Fruit fly (Drosophila melanogaster) whole organism, embryonic: ENCODE results near the gene CG12182.

Experiments
- Atf-2 ChIP-seq: fragments of 200-800 bp; sonication (Bioruptor generic); optimal IDR thresholded peaks from 2 replicates; lab custom pipeline; 2016; ENCODE audit warnings: missing biosample characterization, missing genetic modification characterization
- C15 ChIP-seq: fragments of 200-800 bp; sonication (Bioruptor generic); IDR thresholded peaks from 3 replicates; pipeline ENCODE4 v1.3.6; 2022; ENCODE audit warnings: missing biosample characterization, missing genetic modification characterization
- CG11504 ChIP-seq: fragments of 200-800 bp; sonication (Bioruptor generic); optimal IDR thresholded peaks from 3 replicates; lab custom pipeline; 2019; ENCODE audit warnings: missing biosample characterization, mild to moderate bottlenecking, missing genetic modification characterization, moderate library complexity
- CG14441 ChIP-seq: fragments of 200-800 bp; sonication (Bioruptor generic); IDR thresholded peaks from 2 replicates; pipeline ENCODE4 v1.3.6; 2022; ENCODE audit warnings: missing biosample characterization, missing genetic modification characterization
- CG14667 ChIP-seq: fragments of 200-800 bp; sonication (Bioruptor generic); IDR thresholded peaks from 2 replicates; pipeline ENCODE4 v1.3.6; 2022; ENCODE audit warnings: missing biosample characterization, missing genetic modification characterization
- CG15073 ChIP-seq: fragments of 200-800 bp; sonication (Bioruptor generic); optimal IDR thresholded peaks from 2 replicates; lab custom pipeline; 2016; ENCODE audit warnings: missing biosample characterization, missing genetic modification characterization
- CG15269 ChIP-seq: fragments of 200-800 bp; sonication (Bioruptor generic); optimal IDR thresholded peaks from 2 replicates; lab custom pipeline; 2018; ENCODE audit warnings: missing biosample characterization, mild to moderate bottlenecking, missing genetic modification characterization, moderate library complexity
- CG1602 ChIP-seq: fragments of 200-800 bp; sonication (Bioruptor generic); optimal IDR thresholded peaks from 3 replicates; lab custom pipeline; 2016; ENCODE audit warnings: missing biosample characterization, missing genetic modification characterization
- CG1603 ChIP-seq: fragments of 200-800 bp; sonication (Bioruptor generic); optimal IDR thresholded peaks from 2 replicates; lab custom pipeline; 2019; ENCODE audit warnings: missing biosample characterization, mild to moderate bottlenecking, missing genetic modification characterization, moderate library complexity
- CG18262 ChIP-seq: fragments of 200-800 bp; optimal IDR thresholded peaks from 3 replicates; lab custom pipeline; 2019; ENCODE audit warnings: missing biosample characterization, mild to moderate bottlenecking, missing genetic modification characterization, moderate library complexity
- CG18599 ChIP-seq: fragments of 200-800 bp; sonication (Bioruptor generic); optimal IDR thresholded peaks from 3 replicates; lab custom pipeline; 2017; ENCODE audit warnings: missing biosample characterization, missing genetic modification characterization, mild to moderate bottlenecking, moderate library complexity, missing genetic modification reagents
- CG2678 ChIP-seq: fragments of 200-800 bp; sonication (Bioruptor generic); optimal IDR thresholded peaks from 3 replicates; lab custom pipeline; 2019; ENCODE audit warnings: missing biosample characterization, mild to moderate bottlenecking, missing genetic modification characterization, moderate library complexity
- CG3065 ChIP-seq: fragments of 200-800 bp; sonication (Bioruptor generic); optimal IDR thresholded peaks from 2 replicates; lab custom pipeline; 2016; ENCODE audit warnings: missing biosample characterization, missing genetic modification characterization
- CG32532 ChIP-seq: fragments of 200-800 bp; sonication (Bioruptor generic); IDR thresholded peaks from 2 replicates; pipeline ENCODE4 v1.3.6; 2022; ENCODE audit warnings: missing biosample characterization, missing genetic modification characterization
- CG3281 ChIP-seq: fragments of 200-800 bp; sonication (Bioruptor generic); optimal IDR thresholded peaks from 3 replicates; lab custom pipeline; 2017; ENCODE audit warnings: missing biosample characterization, mild to moderate bottlenecking, missing genetic modification characterization
- CG34376 ChIP-seq: fragments of 200-800 bp; sonication (Bioruptor generic); optimal IDR thresholded peaks from 2 replicates; lab custom pipeline; 2018; ENCODE audit warnings: missing biosample characterization, mild to moderate bottlenecking, missing genetic modification characterization
- CG34422 ChIP-seq: fragments of 200-800 bp; sonication (Bioruptor generic); IDR thresholded peaks from 3 replicates; pipeline ENCODE4 v1.3.6; 2022; ENCODE audit warnings: missing biosample characterization, missing genetic modification characterization
- CG7839 ChIP-seq: fragments of 200-800 bp; sonication (Bioruptor generic); optimal IDR thresholded peaks from 3 replicates; lab custom pipeline; 2018; ENCODE audit warnings: missing biosample characterization, mild to moderate bottlenecking, missing genetic modification characterization, moderate library complexity
- CG8281 ChIP-seq: fragments of 200-800 bp; sonication (Bioruptor generic); optimal IDR thresholded peaks from 2 replicates; lab custom pipeline; 2018; ENCODE audit warnings: missing biosample characterization, mild to moderate bottlenecking, missing genetic modification characterization, moderate library complexity
- Eip74EF ChIP-seq, 2 experiments: fragments of 200-800 bp in 1 of 2; fragments of >200 bp in 1 of 2; sonication (Bioruptor generic) in 1 of 2; optimal IDR thresholded peaks; 2 replicates each; lab custom pipeline; 2017 to 2019; ENCODE audit warnings: missing biosample characterization in 2 of 2, missing genetic modification characterization in 2 of 2, mild to moderate bottlenecking in 1 of 2, moderate library complexity in 1 of 2
- Elba2 ChIP-seq: fragments of 200-800 bp; sonication (Bioruptor generic); optimal IDR thresholded peaks from 3 replicates; lab custom pipeline; 2016; ENCODE audit warnings: missing biosample characterization, missing genetic modification characterization
- Fer1 ChIP-seq: fragments of 200-800 bp; sonication (Bioruptor generic); optimal IDR thresholded peaks from 2 replicates; lab custom pipeline; 2017; ENCODE audit warnings: missing biosample characterization, mild to moderate bottlenecking, missing genetic modification characterization
- H2.0 ChIP-seq: fragments of 200-800 bp; sonication (Bioruptor generic); IDR thresholded peaks from 2 replicates; pipeline ENCODE4 v1.3.6; 2022; ENCODE audit warnings: missing biosample characterization, missing genetic modification characterization
- Hr78 ChIP-seq, 2 experiments: fragments of 200-800 bp in 1 of 2; fragments of >200 bp in 1 of 2; sonication (Bioruptor generic) in 1 of 2; optimal IDR thresholded peaks; 2 replicates each; lab custom pipeline; 2017 to 2019; ENCODE audit warnings: missing biosample characterization in 2 of 2, missing genetic modification characterization in 2 of 2, mild to moderate bottlenecking in 1 of 2, moderate library complexity in 1 of 2
- Mes4 ChIP-seq: fragments of 200-800 bp; sonication (Bioruptor generic); optimal IDR thresholded peaks from 2 replicates; lab custom pipeline; 2016; ENCODE audit warnings: missing biosample characterization, missing genetic modification characterization
- NC2α ChIP-seq: fragments of 200-800 bp; sonication (Bioruptor generic); optimal IDR thresholded peaks from 2 replicates; lab custom pipeline; 2016; ENCODE audit warnings: missing biosample characterization, missing genetic modification characterization
- NK7.1 ChIP-seq: fragments of 200-800 bp; sonication (Bioruptor generic); optimal IDR thresholded peaks from 3 replicates; lab custom pipeline; 2016; ENCODE audit warnings: missing biosample characterization, missing genetic modification characterization
- ato ChIP-seq: fragments of 200-800 bp; sonication (Bioruptor generic); IDR thresholded peaks from 2 replicates; pipeline ENCODE4 v1.3.6; 2022; ENCODE audit warnings: missing biosample characterization, missing genetic modification characterization; ENCODE audit not compliant: partially characterized antibody
- dan ChIP-seq: fragments of 200-800 bp; sonication (Bioruptor generic); IDR thresholded peaks from 2 replicates; pipeline ENCODE4 v1.3.6; 2022; ENCODE audit warnings: missing biosample characterization, missing genetic modification characterization
- dpn ChIP-seq, 2 experiments: fragments of 200-800 bp; sonication (Bioruptor generic); optimal IDR thresholded peaks; 3 replicates each; lab custom pipeline; 2016; ENCODE audit warnings: missing biosample characterization in 2 of 2, missing genetic modification characterization in 2 of 2
- exex ChIP-seq: fragments of 200-800 bp; sonication (Bioruptor generic); optimal IDR thresholded peaks from 4 replicates; lab custom pipeline; 2018; ENCODE audit warnings: missing biosample characterization, mild to moderate bottlenecking, missing genetic modification characterization, moderate library complexity
- fd96Cb ChIP-seq: fragments of 200-800 bp; sonication (Bioruptor generic); optimal IDR thresholded peaks from 2 replicates; lab custom pipeline; 2018; ENCODE audit warnings: missing biosample characterization, mild to moderate bottlenecking, missing genetic modification characterization, moderate library complexity
- gcm ChIP-seq: fragments of 200-800 bp; sonication (Bioruptor generic); optimal IDR thresholded peaks from 2 replicates; lab custom pipeline; 2019; ENCODE audit warnings: missing biosample characterization, mild to moderate bottlenecking, missing genetic modification characterization, moderate library complexity
- her ChIP-seq: fragments of 200-800 bp; sonication (Bioruptor generic); optimal IDR thresholded peaks from 2 replicates; lab custom pipeline; 2016; ENCODE audit warnings: missing biosample characterization, missing genetic modification characterization
- kah ChIP-seq: fragments of 200-800 bp; sonication (Bioruptor generic); optimal IDR thresholded peaks from 2 replicates; lab custom pipeline; 2018; ENCODE audit warnings: missing biosample characterization, mild to moderate bottlenecking, missing genetic modification characterization
- knrl ChIP-seq: fragments of 200-800 bp; sonication (Bioruptor generic); IDR thresholded peaks from 3 replicates; pipeline ENCODE4 v1.3.6; 2022; ENCODE audit warnings: missing biosample characterization, missing genetic modification characterization; ENCODE audit not compliant: partially characterized antibody
- lilli ChIP-seq: fragments of 200-800 bp; sonication (Bioruptor generic); optimal IDR thresholded peaks from 3 replicates; lab custom pipeline; 2016; ENCODE audit warnings: missing biosample characterization, missing genetic modification characterization
- mirr ChIP-seq: fragments of 200-800 bp; sonication (Bioruptor generic); optimal IDR thresholded peaks from 3 replicates; lab custom pipeline; 2018; ENCODE audit warnings: missing biosample characterization, mild to moderate bottlenecking, missing genetic modification characterization
- nau ChIP-seq: fragments of 200-800 bp; sonication (Bioruptor generic); optimal IDR thresholded peaks from 3 replicates; lab custom pipeline; 2017; ENCODE audit warnings: missing biosample characterization, mild to moderate bottlenecking, missing genetic modification characterization, missing genetic modification reagents
- phol ChIP-seq: fragments of 200-800 bp; sonication (Bioruptor generic); optimal IDR thresholded peaks from 3 replicates; lab custom pipeline; 2018; ENCODE audit warnings: missing biosample characterization, mild to moderate bottlenecking, missing genetic modification characterization, moderate library complexity
- pum ChIP-seq: fragments of 200-800 bp; sonication (Bioruptor generic); optimal IDR thresholded peaks from 2 replicates; lab custom pipeline; 2016; ENCODE audit warnings: missing biosample characterization, missing genetic modification characterization
- rib ChIP-seq: fragments of 200-800 bp; sonication (Bioruptor generic); IDR thresholded peaks from 2 replicates; pipeline ENCODE4 v1.3.6; 2022; ENCODE audit warnings: missing biosample characterization, missing genetic modification characterization
- schlank ChIP-seq: fragments of 200-800 bp; sonication (Bioruptor generic); optimal IDR thresholded peaks from 2 replicates; lab custom pipeline; 2018; ENCODE audit warnings: missing biosample characterization, mild to moderate bottlenecking, missing genetic modification characterization
- sens ChIP-seq: fragments of 200-800 bp; sonication (Bioruptor generic); peaks from one replicate; lab custom pipeline; 2016; ENCODE audit warnings: missing biosample characterization, missing genetic modification characterization
- sr ChIP-seq: fragments of 200-800 bp; sonication (Bioruptor generic); IDR thresholded peaks from 3 replicates; pipeline ENCODE4 v1.3.6; 2022; ENCODE audit warnings: missing biosample characterization, missing genetic modification characterization
- tio ChIP-seq: fragments of 200-800 bp; sonication (Bioruptor generic); optimal IDR thresholded peaks from 2 replicates; lab custom pipeline; 2017; ENCODE audit warnings: missing biosample characterization, missing genetic modification characterization, inconsistent platforms
- zfh2 ChIP-seq: fragments of 200-800 bp; sonication (Bioruptor generic); optimal IDR thresholded peaks from 2 replicates; lab custom pipeline; 2016; ENCODE audit warnings: missing biosample characterization, missing genetic modification characterization

Gene CG12182

DNA sequence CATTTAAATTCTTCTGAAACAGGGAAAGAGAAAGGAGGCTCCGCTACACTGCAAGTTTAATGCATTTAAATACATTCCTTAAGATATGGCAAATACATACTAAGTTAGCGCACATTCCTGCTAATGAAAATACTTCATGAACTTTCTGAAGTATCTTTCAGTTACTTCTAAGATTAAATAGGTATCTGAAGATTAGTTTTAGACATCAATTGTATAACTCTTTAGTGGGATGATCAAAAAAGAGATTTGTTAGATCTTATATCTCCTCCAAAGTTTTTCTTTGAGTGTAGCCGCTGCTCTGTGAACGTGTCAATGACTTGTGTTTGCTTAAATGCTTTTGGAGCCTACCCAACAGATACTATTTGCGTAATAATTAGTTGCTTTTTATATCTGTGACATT, 24.1 kb downstream of the CG12182 start (continued):
- TF ChIP-seq her (GFP tag; lab: Kevin White, UChicago) (no peak), CG34422 (GFP tag; lab: Robert Waterston, UW) (no peak), Fer1 (peak; percentile 27), nau (GFP tag; lab: Kevin White, UChicago) (peak; percentile 63), NC2α (GFP tag; lab: Kevin White, UChicago) (no peak), tio (no peak), CG3065 (GFP tag; lab: Kevin White, UChicago) (no peak), Mes4 (GFP tag; lab: Kevin White, UChicago) (no peak), CG18599 (GFP tag; lab: Kevin White, UChicago) (peak; percentile 19), CG11504 (tag; lab: Kevin White, UChicago) (peak; percentile 61), CG1602 (GFP tag; lab: Kevin White, UChicago) (no peak), Hr78 (GFP tag; optimal IDR thresholded peaks at IDR 0.05; lab: Kevin White, UChicago) (no peak), fd96Cb (tag; lab: Kevin White, UChicago) (peak; percentile 9), CG1603 (tag; lab: Kevin White, UChicago) (peak; percentile 9), zfh2 (GFP tag; lab: Kevin White, UChicago) (no peak), lilli (GFP tag; lab: Kevin White, UChicago) (peak; percentile 20), H2.0 (no peak), dpn (GFP tag; optimal IDR thresholded peaks at IDR 0.05; lab: Kevin White, UChicago) (no peak), phol (peak; percentile 30), CG32532 (GFP tag; lab: Robert Waterston, UW) (no peak), CG8281 (peak; percentile 1), CG7839 (tag; lab: Kevin White, UChicago) (peak; percentile 32)

DNA sequence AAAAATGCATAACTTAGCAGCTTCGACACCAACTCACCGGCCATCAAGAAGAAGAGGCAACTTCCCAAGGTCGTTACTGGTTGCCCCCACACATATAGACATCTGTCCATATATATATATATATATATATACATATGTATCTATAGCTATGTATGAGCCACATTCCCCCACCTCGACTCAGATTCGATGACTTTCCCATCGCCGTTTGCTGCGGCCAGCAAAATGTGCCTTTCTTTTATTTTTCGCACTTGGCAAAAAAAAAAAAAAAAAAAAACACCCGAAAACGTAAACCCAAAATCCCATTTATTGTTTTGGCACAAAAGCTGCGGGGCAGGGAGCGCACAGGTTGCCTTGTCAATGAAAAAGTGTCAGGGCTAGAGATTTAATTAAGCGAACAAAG, 24.7 kb downstream of the CG12182 start:
- TF ChIP-seq pum (GFP tag; lab: Kevin White, UChicago): no peak
- TF ChIP-seq sr: peak; percentile 56; the same call in 2 of the 3 replicates

DNA sequence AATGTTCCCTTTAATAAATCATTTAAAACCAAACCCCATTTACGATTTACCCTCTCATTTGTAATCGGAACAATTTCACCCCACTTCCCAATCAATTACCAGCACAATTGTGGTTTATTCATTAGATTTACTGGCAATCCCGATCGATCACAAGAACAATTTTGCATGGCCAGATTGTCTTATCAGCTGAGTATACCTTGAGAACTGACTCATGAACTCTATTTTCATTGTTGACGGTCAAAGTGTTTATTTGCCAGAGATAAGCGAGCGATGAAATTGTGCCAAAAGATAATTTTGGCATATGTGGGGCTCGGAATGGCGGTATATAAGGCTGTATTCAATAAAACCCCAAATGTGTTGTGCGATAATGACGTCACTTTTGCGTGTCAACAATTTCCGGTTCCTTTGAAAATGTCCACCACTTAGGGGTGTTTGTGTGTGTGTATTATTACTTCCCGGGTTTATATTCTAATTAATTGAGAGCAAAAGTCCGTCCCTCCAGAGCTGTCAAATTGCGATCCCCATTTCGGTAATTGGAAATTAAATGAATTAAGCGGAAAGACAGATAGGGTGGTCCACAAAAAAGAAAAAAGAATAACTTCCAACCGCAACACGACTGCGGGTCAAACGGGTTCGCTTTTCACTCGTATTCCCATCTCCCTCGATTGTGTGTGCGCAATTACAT, 26.3 kb downstream of the CG12182 start:
- no peak for TF ChIP-seq C15
- no peak for TF ChIP-seq NK7.1 (GFP tag; lab: Kevin White, UChicago)
- TF ChIP-seq knrl (GFP tag; lab: Robert Waterston, UW): no peak
- TF ChIP-seq CG3065 (GFP tag; lab: Kevin White, UChicago): no peak
- TF ChIP-seq CG15073 (GFP tag; lab: Kevin White, UChicago): no peak
- TF ChIP-seq ato (GFP tag; lab: Robert Waterston, UW): no peak
- peak; percentile 88 for TF ChIP-seq mirr (GFP tag; lab: Kevin White, UChicago)
- TF ChIP-seq dan (GFP tag; lab: Robert Waterston, UW): no peak
- TF ChIP-seq lilli (GFP tag; lab: Kevin White, UChicago): no peak
- TF ChIP-seq kah: no peak
- no peak for TF ChIP-seq Eip74EF (GFP tag; optimal IDR thresholded peaks at IDR 0.05; lab: Kevin White, UChicago)
- no peak for TF ChIP-seq CG18262 (tag; lab: Kevin White, UChicago)
- no peak for TF ChIP-seq CG15269 (tag; lab: Kevin White, UChicago)
- peak; percentile 13 for TF ChIP-seq CG3281 (GFP tag; lab: Kevin White, UChicago)
- no peak for TF ChIP-seq CG14667 (GFP tag; lab: Robert Waterston, UW)
- TF ChIP-seq exex (tag; lab: Kevin White, UChicago): peak; percentile 94
- TF ChIP-seq CG34376 (GFP tag; lab: Kevin White, UChicago): peak; percentile 87
- no peak for TF ChIP-seq CG14441 (GFP tag; lab: Robert Waterston, UW)
- peak; percentile 12 for TF ChIP-seq CG2678 (tag; lab: Kevin White, UChicago)
- TF ChIP-seq schlank (tag; lab: Kevin White, UChicago): peak; percentile 23
- TF ChIP-seq gcm (GFP tag; lab: Kevin White, UChicago): peak; percentile 16
- no peak for TF ChIP-seq Atf-2 (GFP tag; lab: Kevin White, UChicago)
- TF ChIP-seq sens: peak; percentile 27
- no peak for TF ChIP-seq CG1603 (tag; lab: Kevin White, UChicago)
- TF ChIP-seq Elba2 (GFP tag; lab: Kevin White, UChicago): no peak
- TF ChIP-seq rib: peak; percentile 59; the same call in 1 of the 2 replicates
